Worm (Caenorhabditis elegans) whole organism, L4 larva: ENCODE results near the gene sri-26.
A peak's percentile ranks its signal among the peaks of the same experiment; 100 is the strongest.

ENCODE experiments used
- F49E8.2 ChIP-seq: sonication (generic microtip); optimal IDR thresholded peaks from 2 replicates; lab custom pipeline; 2016; ENCODE audit warnings: missing compliant biosample characterization, mild to moderate bottlenecking, missing genetic modification characterization, borderline replicate concordance
- R02D3.7 ChIP-seq: fragments of 150-350 bp; sonication (generic microtip); optimal IDR thresholded peaks from 3 replicates; lab custom pipeline; 2014; ENCODE audit warnings: missing biosample characterization, missing genetic modification characterization
- T26A8.4 ChIP-seq: fragments of 200-800 bp; sonication (Bioruptor generic); IDR thresholded peaks from 2 replicates; pipeline ENCODE4 v1.3.6; 2022; ENCODE audit warnings: missing genetic modification characterization, missing compliant biosample characterization
- ZK337.2 ChIP-seq: fragments of 200-800 bp; sonication (Bioruptor generic); IDR thresholded peaks from 2 replicates; pipeline ENCODE4 v1.3.6; 2022; ENCODE audit warnings: missing genetic modification reagents, missing genetic modification characterization, missing compliant biosample characterization
- ZK546.5 ChIP-seq, 2 experiments: sonication (generic microtip); optimal IDR thresholded peaks; 2 replicates each; lab custom pipeline; 2017; ENCODE audit warnings: missing biosample characterization in 2 of 2, missing genetic modification characterization in 2 of 2
- attf-4 ChIP-seq: sonication (generic microtip); optimal IDR thresholded peaks from 3 replicates; lab custom pipeline; 2017; ENCODE audit warnings: missing biosample characterization, missing genetic modification characterization
- ceh-20 ChIP-seq: fragments of 200-800 bp; sonication (Bioruptor generic); IDR thresholded peaks from 2 replicates; pipeline ENCODE4 v1.3.6; 2022; ENCODE audit warnings: missing genetic modification reagents, missing genetic modification characterization, missing compliant biosample characterization
- dmd-6 ChIP-seq: fragments of 200-800 bp; sonication (Bioruptor generic); IDR thresholded peaks from 2 replicates; pipeline ENCODE4 v1.3.6; 2022; ENCODE audit warnings: missing genetic modification reagents, missing genetic modification characterization, missing compliant biosample characterization
- dmd-8 ChIP-seq: fragments of 200-800 bp; sonication (Bioruptor generic); IDR thresholded peaks from 2 replicates; pipeline ENCODE4 v1.3.6; 2022; ENCODE audit warnings: missing genetic modification characterization, missing compliant biosample characterization
- dmd-9 ChIP-seq: fragments of 200-800 bp; sonication (Bioruptor generic); IDR thresholded peaks from 2 replicates; pipeline ENCODE4 v1.3.6; 2022; ENCODE audit warnings: missing genetic modification reagents, missing genetic modification characterization, missing compliant biosample characterization
- dpl-1 ChIP-seq: fragments of 150-350 bp; optimal IDR thresholded peaks from 2 replicates; lab custom pipeline; 2014; ENCODE audit warnings: missing biosample characterization, missing genetic modification reagents, missing genetic modification characterization
- dve-1 ChIP-seq: sonication (generic microtip); optimal IDR thresholded peaks from 2 replicates; lab custom pipeline; 2017; ENCODE audit warnings: antibody characterized with exemption, mild to moderate bottlenecking, missing genetic modification characterization, missing compliant biosample characterization; ENCODE audit not compliant: insufficient read depth
- fkh-10 ChIP-seq: fragments of 150-350 bp; optimal IDR thresholded peaks from 2 replicates; lab custom pipeline; 2014; ENCODE audit warnings: missing biosample characterization, missing genetic modification reagents, missing genetic modification characterization
- hlh-30 ChIP-seq: sonication (generic microtip); optimal IDR thresholded peaks from 2 replicates; lab custom pipeline; 2017; ENCODE audit warnings: antibody characterized with exemption, mild to moderate bottlenecking, missing genetic modification characterization, missing compliant biosample characterization; ENCODE audit not compliant: insufficient read depth
- jun-1 ChIP-seq: fragments of 150-350 bp; optimal IDR thresholded peaks from 2 replicates; lab custom pipeline; 2014; ENCODE audit warnings: missing biosample characterization, missing genetic modification reagents, missing genetic modification characterization
- lin-38 ChIP-seq: fragments of 200-800 bp; sonication (Bioruptor generic); IDR thresholded peaks from 2 replicates; pipeline ENCODE4 v1.3.6; 2022; ENCODE audit warnings: missing genetic modification reagents, missing genetic modification characterization, missing compliant biosample characterization
- lin-39 ChIP-seq: fragments of 150-350 bp; optimal IDR thresholded peaks from 2 replicates; lab custom pipeline; 2014; ENCODE audit warnings: missing biosample characterization, missing genetic modification reagents, missing genetic modification characterization
- lir-3 ChIP-seq: sonication (generic microtip); optimal IDR thresholded peaks from 2 replicates; lab custom pipeline; 2016; ENCODE audit warnings: mild to moderate bottlenecking, missing genetic modification characterization, missing compliant biosample characterization
- madf-9 ChIP-seq: fragments of 200-800 bp; sonication (Bioruptor generic); conservative IDR thresholded peaks from 2 replicates; pipeline ENCODE4 v1.3.6; 2022; ENCODE audit warnings: missing genetic modification reagents, missing genetic modification characterization, missing compliant biosample characterization
- nhr-11 ChIP-seq: fragments of 150-350 bp; optimal IDR thresholded peaks from 2 replicates; lab custom pipeline; 2014; ENCODE audit warnings: missing biosample characterization, missing genetic modification characterization
- nhr-77 ChIP-seq: fragments of 150-350 bp; optimal IDR thresholded peaks from 2 replicates; lab custom pipeline; 2014; ENCODE audit warnings: missing biosample characterization, missing genetic modification characterization
- pha-4 ChIP-seq, 2 experiments: fragments of 150-350 bp in 1 of 2; fragments of 200-800 bp in 1 of 2; sonication (Bioruptor generic) in 1 of 2; IDR thresholded peaks in 1 of 2; optimal IDR thresholded peaks in 1 of 2; 2 replicates each; pipeline versions ENCODE4 v1.3.6 to Lab custom; 2014 to 2022; ENCODE audit warnings: missing genetic modification characterization in 2 of 2, missing genetic modification reagents in 2 of 2, missing biosample characterization in 1 of 2, missing compliant biosample characterization in 1 of 2
- php-3 ChIP-seq: fragments of 200-800 bp; sonication (Bioruptor generic); IDR thresholded peaks from 2 replicates; pipeline ENCODE4 v1.3.6; 2022; ENCODE audit warnings: missing genetic modification reagents, missing genetic modification characterization, missing compliant biosample characterization
- pqm-1 ChIP-seq: sonication (generic microtip); optimal IDR thresholded peaks from 2 replicates; lab custom pipeline; 2017; ENCODE audit warnings: missing biosample characterization, missing genetic modification characterization
- saeg-2 ChIP-seq: fragments of 200-800 bp; sonication (Bioruptor generic); IDR thresholded peaks from 2 replicates; pipeline ENCODE4 v1.3.6; 2022; ENCODE audit warnings: missing genetic modification reagents, missing genetic modification characterization, missing compliant biosample characterization
- spr-3 ChIP-seq: fragments of 200-800 bp; sonication (Bioruptor generic); optimal IDR thresholded peaks from 2 replicates; lab custom pipeline; 2018; ENCODE audit warnings: mild to moderate bottlenecking, missing genetic modification characterization, missing compliant biosample characterization
- tag-97 ChIP-seq: fragments of 200-800 bp; sonication (Bioruptor generic); IDR thresholded peaks from 2 replicates; pipeline ENCODE4 v1.3.6; 2022; ENCODE audit warnings: missing genetic modification characterization, missing compliant biosample characterization
- unc-39 ChIP-seq: sonication (generic microtip); optimal IDR thresholded peaks from 2 replicates; lab custom pipeline; 2017; ENCODE audit warnings: missing biosample characterization, missing genetic modification characterization
- unc-62 ChIP-seq, 3 experiments: fragments of 150-350 bp in 1 of 3; sonication (generic microtip); optimal IDR thresholded peaks in 2 of 3; peaks in 1 of 3; 1 replicate in 1 of 3; 2 replicates in 2 of 3; lab custom pipeline; 2014 to 2017; ENCODE audit warnings: missing biosample characterization in 3 of 3, missing genetic modification characterization in 3 of 3, missing genetic modification reagents in 3 of 3, missing genotype in 1 of 3
- vab-7 ChIP-seq: fragments of 200-800 bp; sonication (Bioruptor generic); IDR thresholded peaks from 2 replicates; pipeline ENCODE4 v1.3.6; 2022; ENCODE audit warnings: missing genetic modification reagents, missing genetic modification characterization, missing compliant biosample characterization
- zag-1 ChIP-seq: fragments of 150-350 bp; optimal IDR thresholded peaks from 2 replicates; lab custom pipeline; 2014; ENCODE audit warnings: missing biosample characterization, missing genetic modification characterization
- zfp-2 ChIP-seq: sonication (generic microtip); optimal IDR thresholded peaks from 2 replicates; lab custom pipeline; 2016; ENCODE audit warnings: mild to moderate bottlenecking, missing genetic modification characterization, missing compliant biosample characterization
- zfp-3 ChIP-seq: fragments of 200-800 bp; sonication (Bioruptor generic); conservative IDR thresholded peaks from 2 replicates; pipeline ENCODE4 v1.3.6; 2022; ENCODE audit warnings: missing genetic modification reagents, missing genetic modification characterization, missing compliant biosample characterization
- ztf-7 ChIP-seq: fragments of 150-350 bp; optimal IDR thresholded peaks from 2 replicates; lab custom pipeline; 2014; ENCODE audit warnings: missing biosample characterization, missing genetic modification characterization

The sri-26 gene

ce11 chrV:15192377-15192776, 22.9 kb upstream of the sri-26 start, which contains the start of gene plc-2 (continued):
- no peak for TF ChIP-seq ZK337.2 (GFP tag; lab: Robert Waterston, UW)
- TF ChIP-seq nhr-77 (tag; lab: Kevin White, UChicago), result peak; percentile 31
- peak; percentile 84 for TF ChIP-seq pqm-1
- TF ChIP-seq dmd-6 (GFP tag; lab: Robert Waterston, UW), result peak; percentile 76
- peak; percentile 44 for TF ChIP-seq hlh-30 (tag; lab: Kevin White, UChicago)
- TF ChIP-seq madf-9 (GFP tag; lab: Robert Waterston, UW), result no peak
- TF ChIP-seq saeg-2 (GFP tag; lab: Robert Waterston, UW), result no peak
- no peak for TF ChIP-seq php-3
- no peak for TF ChIP-seq attf-4 (tag; lab: Kevin White, UChicago)
- TF ChIP-seq jun-1 (tag; lab: Kevin White, UChicago), result no peak
- TF ChIP-seq dmd-8 (GFP tag; lab: Robert Waterston, UW), result no peak
- TF ChIP-seq F49E8.2, result no peak
- TF ChIP-seq nhr-11 (tag; lab: Kevin White, UChicago), result no peak
- no peak for TF ChIP-seq spr-3
- no peak for TF ChIP-seq ZK546.5 (tag; optimal IDR thresholded peaks at IDR 0.05; lab: Kevin White, UChicago)
- TF ChIP-seq tag-97 (GFP tag; lab: Robert Waterston, UW), result no peak
- peak; percentile 78 for TF ChIP-seq dve-1 (tag; lab: Kevin White, UChicago)
- no peak for TF ChIP-seq lin-39 (tag; lab: Kevin White, UChicago)
- no peak for TF ChIP-seq pha-4 (GFP tag; IDR thresholded peaks at IDR 0.05; lab: Robert Waterston, UW)
- TF ChIP-seq pha-4 (tag; optimal IDR thresholded peaks at IDR 0.05; lab: Kevin White, UChicago), result peak; percentile 32

- TF ChIP-seq unc-39 (no peak), T26A8.4 (GFP tag; lab: Robert Waterston, UW) (no peak), zfp-3 (GFP tag; lab: Robert Waterston, UW) (no peak), zfp-2 (tag; lab: Kevin White, UChicago) (no peak), lin-38 (GFP tag; lab: Robert Waterston, UW) (no peak), spr-3 (no peak), nhr-77 (tag; lab: Kevin White, UChicago) (no peak), dmd-9 (no peak), ztf-7 (tag; lab: Kevin White, UChicago) (no peak)
These were observed 21.4 kb upstream of the sri-26 start, which contains the start of gene Y75B12B.13 for ce11 chrV:15193909-15194308. Y75B12B.13 (minus strand) TSS chrV:15194009.

- TF ChIP-seq zfp-2 (tag; lab: Kevin White, UChicago) (no peak), ceh-20 (no peak)
These were observed 17.3 kb upstream of the sri-26 start, which contains the start of gene srw-1 for ce11 chrV:15197955-15198354. srw-1 (plus strand) TSS chrV:15198255.

DNA sequence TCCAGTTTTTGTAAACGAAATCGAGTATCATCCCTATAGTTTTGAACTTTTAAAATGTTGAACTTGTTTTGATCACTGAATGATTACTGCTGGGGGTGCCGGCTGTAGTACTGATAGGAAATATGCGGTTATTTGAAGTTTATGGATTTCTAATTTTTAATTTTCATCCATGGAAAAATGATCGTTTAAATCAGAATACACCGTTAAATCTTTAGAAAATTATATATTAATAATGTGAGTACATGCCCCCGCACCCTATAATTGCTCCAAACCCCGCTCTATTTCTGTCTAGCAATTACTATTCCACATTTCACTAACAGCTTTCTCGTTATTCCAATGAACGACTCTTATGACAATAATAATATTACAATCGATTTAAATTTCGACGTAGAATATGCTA, 15.5 kb upstream of the sri-26 start, which contains the start of gene Y75B12B.10:
Y75B12B.10 (plus strand) TSS at position 301 of the 400 bp plus-strand sequence.
- TF ChIP-seq ceh-20, result no peak
- TF ChIP-seq unc-62 (GFP tag; optimal IDR thresholded peaks at IDR 0.05 in 1 of 2; lab: Kevin White, UChicago), result no peak
- no peak for TF ChIP-seq unc-62 (tag; optimal IDR thresholded peaks at IDR 0.05; lab: Kevin White, UChicago)
- TF ChIP-seq lir-3 (tag; lab: Kevin White, UChicago), result no peak
- TF ChIP-seq dpl-1 (GFP tag; lab: Kevin White, UChicago), result no peak
- no peak for TF ChIP-seq vab-7
- no peak for TF ChIP-seq tag-97 (GFP tag; lab: Robert Waterston, UW)
- no peak for TF ChIP-seq fkh-10 (GFP tag; lab: Kevin White, UChicago)
- no peak for TF ChIP-seq R02D3.7 (tag; lab: Kevin White, UChicago)
- TF ChIP-seq zag-1 (tag; lab: Kevin White, UChicago), result no peak
